Worm (Caenorhabditis elegans): ENCODE results near the gene lpr-5.

- TF ChIP-seq him-1 (tag; optimal IDR thresholded peaks at IDR 0.05), result no peak
- TF ChIP-seq W03F9.2 (tag; optimal IDR thresholded peaks at IDR 0.05), result no peak
Measured at ce11 chrX:11076491-11076890, 14.6 kb downstream of the lpr-5 start, which contains the start of gene W04G3.12.

All from whole organism, L4/young adult.